Comparison of ENCODE assay signal across 2 fruit fly cellular contexts in genomic region chr3L:22856009-22856477, dm6.
TF ChIP-seq lines count a peak whose summit lies in the region.

TSS of gene CG32459 (minus strand) at chr3L:22856059.

- no peak for TF ChIP-seq CTCF in whole organism, embryonic (GFP tag; optimal IDR thresholded peaks at IDR 0.05; lab: Kevin White, UChicago)

TF ChIP-seq in whole organism, 6 proteins besides CTCF, POLR2A, EP300 and RAD21:
- TF ChIP-seq Dll (optimal IDR thresholded peaks at IDR 0.05; lab: Kevin White, UChicago): peak; percentile 60
- no peak for TF ChIP-seq pan (optimal IDR thresholded peaks at IDR 0.05; lab: Kevin White, UChicago)
- TF ChIP-seq usp (GFP tag; optimal IDR thresholded peaks at IDR 0.05; lab: Kevin White, UChicago): no peak
- no peak for TF ChIP-seq CG8478 (optimal IDR thresholded peaks at IDR 0.05; lab: Kevin White, UChicago)
- no peak for TF ChIP-seq psq (optimal IDR thresholded peaks at IDR 0.05; lab: Kevin White, UChicago)
- no peak for TF ChIP-seq EcR (GFP tag; optimal IDR thresholded peaks at IDR 0.05; lab: Kevin White, UChicago)

TF ChIP-seq in whole organism, embryonic, 481 proteins besides CTCF, POLR2A, EP300 and RAD21:
- TF ChIP-seq CG32772 (GFP tag; IDR thresholded peaks at IDR 0.05; lab: Robert Waterston, UW) (peak; percentile 12; the same call in 1 of the 2 replicates), CG11456 (GFP tag; IDR thresholded peaks at IDR 0.05; lab: Robert Waterston, UW) (no peak)
